Fruit fly (Drosophila melanogaster) Kc167 (cell line): ENCODE data around the gene Rnf11.

Experiments
- Myc ChIP-seq: fragments of >200 bp; optimal IDR thresholded peaks from 2 replicates; lab custom pipeline; 2017; ENCODE audit warnings: missing external identifiers
- insv ChIP-seq: fragments of >200 bp; optimal IDR thresholded peaks from 3 replicates; lab custom pipeline; 2018; ENCODE audit warnings: missing external identifiers
- ttk ChIP-seq: sonication (Bioruptor generic); optimal IDR thresholded peaks from 2 replicates; lab custom pipeline; 2017; ENCODE audit warnings: missing external identifiers

- TF ChIP-seq ttk (lab: Kevin White, UChicago) (no peak), Myc (lab: Kevin White, UChicago) (no peak), insv (no peak)
Measured at dm6 chr4:359759-360290, 45.1 kb downstream of the Rnf11 start, which contains the start of gene Hcf.
